Fruit fly (Drosophila melanogaster) whole organism, adult: ENCODE measurements around the gene CG1812.
A peak's percentile ranks its signal among the peaks of the same experiment; 100 is the strongest.

Experiments
- CG11617 ChIP-seq: fragments of 200-800 bp; sonication (Bioruptor generic); optimal IDR thresholded peaks from 2 replicates; lab custom pipeline; 2017; ENCODE audit warnings: mild to moderate bottlenecking, missing biosample characterization, missing genetic modification reagents, missing genetic modification characterization
- CG12768 ChIP-seq: fragments of 200-800 bp; sonication (Bioruptor generic); optimal IDR thresholded peaks from 2 replicates; lab custom pipeline; 2017; ENCODE audit warnings: missing biosample characterization, missing genetic modification characterization, mild to moderate bottlenecking, moderate library complexity, missing genetic modification reagents
- CG1620 ChIP-seq: fragments of 200-800 bp; sonication (Bioruptor generic); optimal IDR thresholded peaks from 2 replicates; lab custom pipeline; 2016; ENCODE audit warnings: missing biosample characterization, missing genetic modification characterization
- CG5204 ChIP-seq: fragments of 200-800 bp; sonication (Bioruptor generic); optimal IDR thresholded peaks from 2 replicates; lab custom pipeline; 2016; ENCODE audit warnings: missing biosample characterization, missing genetic modification characterization
- Hr96 ChIP-seq: fragments of 200-800 bp; sonication (Bioruptor generic); optimal IDR thresholded peaks from 2 replicates; lab custom pipeline; 2016; ENCODE audit warnings: missing biosample characterization, missing genetic modification characterization
- cic ChIP-seq: fragments of 200-800 bp; sonication (Bioruptor generic); optimal IDR thresholded peaks from 2 replicates; lab custom pipeline; 2017; ENCODE audit warnings: missing biosample characterization, mild to moderate bottlenecking, missing genetic modification characterization, moderate library complexity
- pad ChIP-seq: fragments of 200-800 bp; sonication (Bioruptor generic); optimal IDR thresholded peaks from 3 replicates; lab custom pipeline; 2017; ENCODE audit warnings: missing biosample characterization, missing genetic modification characterization, mild to moderate bottlenecking, moderate library complexity, missing genetic modification reagents

- TF ChIP-seq pad: peak; percentile 29
- TF ChIP-seq Hr96: peak; percentile 51
- TF ChIP-seq CG1620: no peak
- peak; percentile 44 for TF ChIP-seq CG11617 (GFP tag; lab: Kevin White, UChicago)
- TF ChIP-seq CG12768 (GFP tag; lab: Kevin White, UChicago): no peak
- TF ChIP-seq cic: peak; percentile 21
- no peak for TF ChIP-seq CG5204
Observed at dm6 chrX:20502776-20503503, 8.4 kb upstream of the CG1812 start.
